Fruit fly (Drosophila melanogaster) whole organism, embryonic: ENCODE results near the gene CG32599.
A peak's percentile ranks its signal among the peaks of the same experiment; 100 is the strongest.

Source experiments
- Blimp-1 ChIP-seq: fragments of 200-800 bp; sonication (Bioruptor generic); optimal IDR thresholded peaks from 3 replicates; lab custom pipeline; 2018; ENCODE audit warnings: missing biosample characterization, missing genetic modification characterization, mild to moderate bottlenecking, moderate library complexity, missing genetic modification reagents
- CG11723 ChIP-seq: fragments of 200-800 bp; sonication (Bioruptor generic); optimal IDR thresholded peaks from 2 replicates; lab custom pipeline; 2017; ENCODE audit warnings: missing biosample characterization, mild to moderate bottlenecking, missing genetic modification characterization
- CG17385 ChIP-seq: fragments of 200-800 bp; sonication (Bioruptor generic); optimal IDR thresholded peaks from 3 replicates; lab custom pipeline; 2018; ENCODE audit warnings: missing biosample characterization, mild to moderate bottlenecking, missing genetic modification characterization
- CG2120 ChIP-seq: fragments of 200-800 bp; sonication (Bioruptor generic); optimal IDR thresholded peaks from 3 replicates; lab custom pipeline; 2016; ENCODE audit warnings: missing biosample characterization, missing genetic modification characterization
- CG3281 ChIP-seq: fragments of 200-800 bp; sonication (Bioruptor generic); optimal IDR thresholded peaks from 3 replicates; lab custom pipeline; 2017; ENCODE audit warnings: missing biosample characterization, mild to moderate bottlenecking, missing genetic modification characterization
- Dip2 ChIP-seq: fragments of 200-800 bp; sonication (Bioruptor generic); IDR thresholded peaks from 2 replicates; pipeline ENCODE4 v1.3.6; 2022; ENCODE audit warnings: missing biosample characterization, missing genetic modification characterization
- Dip3 ChIP-seq: fragments of 200-800 bp; sonication (Bioruptor generic); optimal IDR thresholded peaks from 3 replicates; lab custom pipeline; 2016; ENCODE audit warnings: missing biosample characterization, missing genetic modification characterization
- E2f1 ChIP-seq: fragments of 200-800 bp; sonication (Bioruptor generic); IDR thresholded peaks from 2 replicates; pipeline ENCODE4 v1.3.6; 2022; ENCODE audit warnings: missing biosample characterization, missing genetic modification characterization
- MESR4 ChIP-seq: fragments of 200-800 bp; sonication (Bioruptor generic); optimal IDR thresholded peaks from 2 replicates; lab custom pipeline; 2018; ENCODE audit warnings: missing biosample characterization, mild to moderate bottlenecking, missing genetic modification characterization, moderate library complexity
- YL-1 ChIP-seq: fragments of 200-800 bp; sonication (Bioruptor generic); optimal IDR thresholded peaks from 3 replicates; lab custom pipeline; 2017; ENCODE audit warnings: missing biosample characterization, mild to moderate bottlenecking, missing genetic modification characterization
- tup ChIP-seq: fragments of 200-800 bp; sonication (Bioruptor generic); optimal IDR thresholded peaks from 2 replicates; lab custom pipeline; 2016; ENCODE audit warnings: missing biosample characterization, mild to moderate bottlenecking, missing genetic modification characterization, moderate library complexity

- TF ChIP-seq CG11723 (GFP tag; lab: Kevin White, UChicago), result peak; percentile 42
- no peak for TF ChIP-seq Dip3 (GFP tag; lab: Kevin White, UChicago)
- peak; percentile 59 for TF ChIP-seq CG17385 (GFP tag; lab: Kevin White, UChicago)
- no peak for TF ChIP-seq MESR4 (GFP tag; lab: Kevin White, UChicago)
- peak; percentile 29; the same call in 1 of the 2 replicates for TF ChIP-seq E2f1 (GFP tag; lab: Robert Waterston, UW)
- peak; percentile 0 for TF ChIP-seq YL-1
- TF ChIP-seq CG3281 (GFP tag; lab: Kevin White, UChicago), result peak; percentile 29
- TF ChIP-seq tup (GFP tag; lab: Kevin White, UChicago), result no peak
- TF ChIP-seq CG2120, result peak; percentile 29
- TF ChIP-seq Dip2, result no peak
- TF ChIP-seq Blimp-1 (GFP tag; lab: Kevin White, UChicago), result peak; percentile 77
These were observed 34.9 kb upstream of the CG32599 start for dm6 chrX:14208426-14209208.
